Worm (Caenorhabditis elegans): ENCODE measurements around the gene Y38E10A.33.

Gene Y38E10A.33

ce11 chrII:12677975-12678866, 1.2 kb downstream of the Y38E10A.33 start:
- TF ChIP-seq W03F9.2 (tag; optimal IDR thresholded peaks at IDR 0.05) (peak; percentile 84), him-1 (tag; optimal IDR thresholded peaks at IDR 0.05) (no peak), dao-5 (tag; optimal IDR thresholded peaks at IDR 0.05) (no peak)

- TF ChIP-seq dao-5 (tag; optimal IDR thresholded peaks at IDR 0.05), result no peak
- no peak for TF ChIP-seq him-1 (tag; optimal IDR thresholded peaks at IDR 0.05)
- TF ChIP-seq W03F9.2 (tag; optimal IDR thresholded peaks at IDR 0.05), result no peak
These were observed 1.8 kb downstream of the Y38E10A.33 start, which contains the start of gene Y38E10A.22 for ce11 chrII:12677710-12677974. Gene Y38E10A.22, minus strand, starts transcription at chrII:12677810.

ce11 chrII:12673311-12673710, 6.1 kb downstream of the Y38E10A.33 start:
- TF ChIP-seq him-1 (tag; optimal IDR thresholded peaks at IDR 0.05) (no peak), dao-5 (tag; optimal IDR thresholded peaks at IDR 0.05) (no peak), W03F9.2 (tag; optimal IDR thresholded peaks at IDR 0.05) (no peak)

ce11 chrII:12672512-12672911, 6.9 kb downstream of the Y38E10A.33 start:
- no peak for TF ChIP-seq W03F9.2 (tag; optimal IDR thresholded peaks at IDR 0.05)
- TF ChIP-seq dao-5 (tag; optimal IDR thresholded peaks at IDR 0.05), result no peak

- TF ChIP-seq W03F9.2 (tag; optimal IDR thresholded peaks at IDR 0.05) (no peak), dao-5 (tag; optimal IDR thresholded peaks at IDR 0.05) (no peak), him-1 (tag; optimal IDR thresholded peaks at IDR 0.05) (no peak)
These were observed 7.6 kb downstream of the Y38E10A.33 start for ce11 chrII:12671892-12672291.

ce11 chrII:12670877-12671864, 8.3 kb downstream of the Y38E10A.33 start:
- TF ChIP-seq W03F9.2 (tag; optimal IDR thresholded peaks at IDR 0.05), result no peak

ce11 chrII:12669882-12670281, 9.6 kb downstream of the Y38E10A.33 start:
- TF ChIP-seq dao-5 (tag; optimal IDR thresholded peaks at IDR 0.05) (no peak), W03F9.2 (tag; optimal IDR thresholded peaks at IDR 0.05) (no peak), him-1 (tag; optimal IDR thresholded peaks at IDR 0.05) (no peak)

ce11 chrII:12669342-12669741, 10.1 kb downstream of the Y38E10A.33 start:
- TF ChIP-seq W03F9.2 (tag; optimal IDR thresholded peaks at IDR 0.05), result no peak
- no peak for TF ChIP-seq dao-5 (tag; optimal IDR thresholded peaks at IDR 0.05)
- TF ChIP-seq him-1 (tag; optimal IDR thresholded peaks at IDR 0.05), result no peak

- TF ChIP-seq dao-5 (tag; optimal IDR thresholded peaks at IDR 0.05) (no peak), W03F9.2 (tag; optimal IDR thresholded peaks at IDR 0.05) (no peak), him-1 (tag; optimal IDR thresholded peaks at IDR 0.05) (no peak)
These were observed 10.6 kb downstream of the Y38E10A.33 start for ce11 chrII:12668874-12669273.

- TF ChIP-seq dao-5 (tag; optimal IDR thresholded peaks at IDR 0.05) (no peak), him-1 (tag; optimal IDR thresholded peaks at IDR 0.05) (no peak), W03F9.2 (tag; optimal IDR thresholded peaks at IDR 0.05) (no peak)
These were observed 11.3 kb downstream of the Y38E10A.33 start for ce11 chrII:12668148-12668547.

- no peak for TF ChIP-seq W03F9.2 (tag; optimal IDR thresholded peaks at IDR 0.05)
- TF ChIP-seq dao-5 (tag; optimal IDR thresholded peaks at IDR 0.05), result no peak
These were observed 13.4 kb downstream of the Y38E10A.33 start for ce11 chrII:12666042-12666441.

ce11 chrII:12665019-12665418, 14.4 kb downstream of the Y38E10A.33 start:
- TF ChIP-seq dao-5 (tag; optimal IDR thresholded peaks at IDR 0.05) (no peak), him-1 (tag; optimal IDR thresholded peaks at IDR 0.05) (no peak)

- TF ChIP-seq him-1 (tag; optimal IDR thresholded peaks at IDR 0.05) (no peak), W03F9.2 (tag; optimal IDR thresholded peaks at IDR 0.05) (no peak), dao-5 (tag; optimal IDR thresholded peaks at IDR 0.05) (no peak)
These were observed 17.5 kb downstream of the Y38E10A.33 start for ce11 chrII:12661930-12662329.

- no peak for TF ChIP-seq dao-5 (tag; optimal IDR thresholded peaks at IDR 0.05)
- no peak for TF ChIP-seq him-1 (tag; optimal IDR thresholded peaks at IDR 0.05)
- TF ChIP-seq W03F9.2 (tag; optimal IDR thresholded peaks at IDR 0.05), result peak; percentile 18
These were observed 19.6 kb downstream of the Y38E10A.33 start for ce11 chrII:12659676-12660371.

Data from whole organism, L4/young adult.